Worm (Caenorhabditis elegans): ENCODE measurements around the gene Y45F10C.2.

Y45F10C.2 gene

DNA sequence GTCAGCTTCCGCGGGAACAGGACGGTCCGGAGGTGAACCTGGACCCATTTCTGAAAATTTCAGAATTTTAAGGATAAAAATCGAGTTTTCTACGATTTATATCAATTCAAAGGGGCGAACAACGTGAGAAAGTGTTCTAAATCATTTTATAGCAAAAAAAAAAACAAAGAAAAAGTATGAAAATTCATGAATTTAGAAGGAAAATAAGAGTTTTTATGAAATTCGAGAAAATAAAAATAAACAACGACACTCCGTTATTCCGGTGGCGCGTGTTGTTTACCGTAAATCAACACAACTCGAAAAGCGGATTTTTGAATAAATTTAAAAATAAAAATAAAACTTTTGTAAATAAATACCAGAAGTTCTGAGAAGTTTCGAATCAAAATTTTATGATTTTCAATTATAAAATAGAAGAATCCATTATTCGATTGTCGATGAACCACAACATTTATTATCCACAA is 24.5 kb upstream of the Y45F10C.2 start, which contains the start of gene nyn-1:
Gene nyn-1 (minus strand): TSS at position 51 of the 461 bp plus-strand sequence.
- TF ChIP-seq R02D3.7 (tag; optimal IDR thresholded peaks at IDR 0.05) = peak; percentile 32
- TF ChIP-seq ZK546.5 (tag; optimal IDR thresholded peaks at IDR 0.05) = no peak

DNA sequence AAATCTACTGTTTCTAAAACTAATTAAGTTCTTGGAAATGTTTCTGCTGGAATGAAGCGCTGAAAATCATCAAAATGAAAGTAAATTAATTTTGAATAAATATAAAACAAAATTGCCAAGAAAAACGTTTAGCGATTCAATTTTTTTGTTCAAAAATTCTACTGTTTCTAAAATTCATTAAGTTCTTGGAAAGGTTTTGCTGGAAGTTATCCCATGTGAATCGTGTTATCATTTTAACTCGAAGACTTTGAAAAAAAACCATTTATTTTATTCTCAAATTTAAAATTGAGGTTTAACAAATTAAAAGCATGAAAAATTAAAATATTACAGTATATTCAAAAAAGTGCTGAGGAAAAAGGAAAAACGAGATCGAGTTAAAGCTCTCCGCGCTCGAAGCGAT is 22.4 kb upstream of the Y45F10C.2 start:
- no peak for TF ChIP-seq jun-1 (tag; optimal IDR thresholded peaks at IDR 0.05)

DNA sequence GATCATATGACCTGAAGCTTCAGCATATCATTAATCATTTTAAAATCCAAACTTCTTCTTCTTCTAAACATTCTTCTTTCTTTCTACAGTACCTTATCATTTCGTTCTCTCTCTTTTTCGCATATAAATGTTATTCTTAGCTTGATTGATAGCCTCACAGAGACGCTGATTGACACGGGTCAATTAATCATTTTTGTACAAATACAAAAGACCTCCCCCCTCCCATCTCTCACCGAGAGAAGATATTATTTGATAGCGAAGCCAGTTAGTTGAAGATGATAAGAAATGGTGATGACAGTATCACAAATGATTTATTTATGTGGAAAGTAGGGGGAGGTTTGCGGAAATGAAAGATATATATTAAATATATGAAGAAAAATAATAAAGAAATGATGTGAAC is 20.3 kb upstream of the Y45F10C.2 start:
- TF ChIP-seq nhr-43 (tag; optimal IDR thresholded peaks at IDR 0.05; ENCODE audit: poor library complexity, severe bottlenecking) (peak; percentile 86), lin-39 (tag; optimal IDR thresholded peaks at IDR 0.05) (peak; percentile 19), fos-1 (tag; optimal IDR thresholded peaks at IDR 0.05) (no peak), ama-1 (optimal IDR thresholded peaks at IDR 0.05) (no peak), mdl-1 (tag; optimal IDR thresholded peaks at IDR 0.05) (no peak), mml-1 (tag; optimal IDR thresholded peaks at IDR 0.05) (no peak), ceh-9 (tag; optimal IDR thresholded peaks at IDR 0.05) (no peak), nhr-25 (tag; optimal IDR thresholded peaks at IDR 0.05) (peak; percentile 79), nhr-77 (tag; optimal IDR thresholded peaks at IDR 0.05) (no peak), nfya-1 (tag; optimal IDR thresholded peaks at IDR 0.05; ENCODE audit: insufficient read depth) (peak; percentile 40), zag-1 (tag; optimal IDR thresholded peaks at IDR 0.05) (no peak), skn-1 (tag; optimal IDR thresholded peaks at IDR 0.05) (no peak), lin-15B (tag; optimal IDR thresholded peaks at IDR 0.05) (no peak), hmg-11 (tag; optimal IDR thresholded peaks at IDR 0.05) (no peak), nhr-11 (tag; optimal IDR thresholded peaks at IDR 0.05) (no peak), eor-1 (tag; optimal IDR thresholded peaks at IDR 0.05) (no peak), pqm-1 (tag; optimal IDR thresholded peaks at IDR 0.05) (no peak), daf-12 (tag; optimal IDR thresholded peaks at IDR 0.05) (no peak), nhr-12 (tag; optimal IDR thresholded peaks at IDR 0.05) (no peak), egl-5 (tag; optimal IDR thresholded peaks at IDR 0.05) (no peak), elt-3 (tag; optimal IDR thresholded peaks at IDR 0.05) (peak; percentile 38 to 95 (median 85)), ceh-82 (tag; optimal IDR thresholded peaks at IDR 0.05) (no peak), ceh-16 (tag; optimal IDR thresholded peaks at IDR 0.05) (no peak), nhr-237 (tag; optimal IDR thresholded peaks at IDR 0.05) (no peak), elt-1 (tag; optimal IDR thresholded peaks at IDR 0.05) (no peak), nhr-28 (tag; optimal IDR thresholded peaks at IDR 0.05) (no peak), fkh-10 (GFP tag; optimal IDR thresholded peaks at IDR 0.05) (no peak), ztf-11 (tag; optimal IDR thresholded peaks at IDR 0.05) (no peak), ceh-28 (tag; optimal IDR thresholded peaks at IDR 0.05) (peak; percentile 13), nhr-67 (tag; optimal IDR thresholded peaks at IDR 0.05) (no peak), nhr-23 (tag; optimal IDR thresholded peaks at IDR 0.05) (peak; percentile 93), unc-62 (GFP tag; optimal IDR thresholded peaks at IDR 0.05) (peak; percentile 94), snpc-4 (tag; optimal IDR thresholded peaks at IDR 0.05) (no peak), sea-2 (GFP tag; optimal IDR thresholded peaks at IDR 0.05) (no peak), aly-2 (tag; optimal IDR thresholded peaks at IDR 0.05) (no peak)

DNA sequence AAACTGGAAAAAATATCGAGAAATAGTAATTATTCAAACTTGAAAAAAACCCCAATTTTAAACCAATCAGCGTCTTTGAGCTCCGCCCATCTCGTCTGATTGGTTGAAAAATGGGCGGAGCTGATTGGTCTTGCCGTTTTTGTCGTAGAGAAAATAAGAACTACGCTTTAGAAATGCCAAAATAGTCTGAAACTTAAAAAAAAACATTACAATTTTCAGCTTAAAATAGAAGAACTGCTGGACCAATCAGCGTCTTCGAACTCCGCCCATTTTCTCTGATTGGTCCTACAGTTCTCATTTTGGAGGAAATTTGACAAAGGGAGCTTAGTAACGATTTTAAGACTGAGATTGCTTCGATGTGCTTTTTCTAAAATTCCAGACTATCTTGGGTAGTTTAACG is 17.0 kb upstream of the Y45F10C.2 start:
- TF ChIP-seq nhr-25 (tag; optimal IDR thresholded peaks at IDR 0.05) (no peak), nhr-76 (tag; optimal IDR thresholded peaks at IDR 0.05) (no peak), ztf-4 (tag; optimal IDR thresholded peaks at IDR 0.05) (no peak), daf-12 (tag; optimal IDR thresholded peaks at IDR 0.05) (no peak), nfya-1 (tag; optimal IDR thresholded peaks at IDR 0.05; ENCODE audit: insufficient read depth) (peak; percentile 93), nhr-12 (tag; optimal IDR thresholded peaks at IDR 0.05) (no peak)

Data from whole organism, L3 larva.